In the genomic region with DNA sequence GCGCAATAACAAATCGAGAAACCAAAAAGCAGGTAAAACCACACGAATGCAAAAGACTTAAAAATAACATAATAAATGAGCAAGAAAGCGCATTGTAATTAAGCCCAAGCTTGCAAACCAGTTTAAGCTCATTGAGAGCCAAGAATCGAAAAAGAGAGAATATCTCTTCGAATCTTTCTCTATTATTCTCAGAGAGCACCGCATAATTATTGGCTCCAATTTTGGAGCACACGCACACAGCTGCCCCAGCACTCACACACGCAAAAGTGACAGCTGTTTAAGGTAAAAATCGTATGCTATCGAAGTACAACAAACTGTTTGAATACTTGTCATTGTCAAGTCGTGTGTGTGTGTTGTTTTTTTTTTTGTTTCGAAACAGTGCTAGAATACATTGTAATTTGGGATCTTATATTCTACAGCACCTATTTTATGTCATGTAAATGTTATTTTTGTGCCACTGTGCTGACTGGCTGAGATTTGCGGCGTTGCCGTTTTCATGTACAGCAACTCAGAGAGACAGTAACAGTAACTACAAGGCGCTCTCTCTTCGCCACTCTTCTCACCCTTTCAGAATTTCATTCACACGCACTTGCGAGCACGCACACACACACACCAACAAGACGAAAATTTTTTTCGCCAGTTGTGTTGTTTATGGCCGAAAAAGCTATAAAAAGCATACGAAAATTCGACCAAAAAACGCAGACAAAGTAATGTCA, we compare ENCODE assay signal across 3 fruit fly cellular contexts.
TF ChIP-seq lines count a peak whose summit lies in the region.

No protein-coding gene starts in this region.

TF ChIP-seq in whole organism, embryonic, 481 proteins besides CTCF, POLR2A, EP300 and RAD21 (continued from another document and continues in another):
- no peak for TF ChIP-seq CG31365 (tag; optimal IDR thresholded peaks at IDR 0.05; lab: Kevin White, UChicago)
- 0 out of 3 replicates have a peak, but pooled peaks have one; percentile 49 for TF ChIP-seq CG14050 (GFP tag; IDR thresholded peaks at IDR 0.05; lab: Robert Waterston, UW)
- TF ChIP-seq E2f2 (GFP tag; IDR thresholded peaks at IDR 0.05; lab: Robert Waterston, UW), result 0 out of 2 replicates have a peak, but pooled peaks have one; percentile 39
- peak; percentile 35 for TF ChIP-seq CG6813 (GFP tag; optimal IDR thresholded peaks at IDR 0.05; lab: Kevin White, UChicago)
- TF ChIP-seq seq (GFP tag; IDR thresholded peaks at IDR 0.05; lab: Robert Waterston, UW), result peak; percentile 66; the same call in 1 of the 2 replicates
- peak; percentile 16 for TF ChIP-seq dmrt11E (tag; optimal IDR thresholded peaks at IDR 0.05; lab: Kevin White, UChicago)
- TF ChIP-seq zfh1 (GFP tag; IDR thresholded peaks at IDR 0.05; lab: Robert Waterston, UW), result peak; percentile 80
- TF ChIP-seq ara (GFP tag; IDR thresholded peaks at IDR 0.05; lab: Robert Waterston, UW), result peak; percentile 50
- TF ChIP-seq CG11085 (GFP tag; IDR thresholded peaks at IDR 0.05; lab: Robert Waterston, UW), result no peak
- peak; percentile 74 for TF ChIP-seq CG18599 (GFP tag; optimal IDR thresholded peaks at IDR 0.05; lab: Kevin White, UChicago)
- peak; percentile 19 for TF ChIP-seq CG4854 (GFP tag; optimal IDR thresholded peaks at IDR 0.05; lab: Kevin White, UChicago)
- peak; percentile 55 for TF ChIP-seq Oli (tag; optimal IDR thresholded peaks at IDR 0.05; lab: Kevin White, UChicago)
- TF ChIP-seq Max (GFP tag; optimal IDR thresholded peaks at IDR 0.05; lab: Kevin White, UChicago), result peak; percentile 3
- TF ChIP-seq CG12744 (GFP tag; optimal IDR thresholded peaks at IDR 0.05; lab: Kevin White, UChicago), result peak; percentile 2
- TF ChIP-seq PHDP (tag; optimal IDR thresholded peaks at IDR 0.05; lab: Kevin White, UChicago), result peak; percentile 54
- TF ChIP-seq Nf-YA (GFP tag; IDR thresholded peaks at IDR 0.05; lab: Robert Waterston, UW), result 0 out of 2 replicates have a peak, but pooled peaks have one; percentile 49
- peak; percentile 16 for TF ChIP-seq ewg (GFP tag; optimal IDR thresholded peaks at IDR 0.05; lab: Kevin White, UChicago)
- TF ChIP-seq Dref (GFP tag; IDR thresholded peaks at IDR 0.05; lab: Robert Waterston, UW), result no peak
- TF ChIP-seq caup (GFP tag; optimal IDR thresholded peaks at IDR 0.05; lab: Kevin White, UChicago; ENCODE audit: severe bottlenecking), result peak; percentile 48
- peak; percentile 19 for TF ChIP-seq sug (tag; optimal IDR thresholded peaks at IDR 0.05; lab: Kevin White, UChicago)
- TF ChIP-seq stc (GFP tag; IDR thresholded peaks at IDR 0.05; lab: Robert Waterston, UW), result peak; percentile 72; the same call in 1 of the 2 replicates
- TF ChIP-seq tin (GFP tag; optimal IDR thresholded peaks at IDR 0.05; lab: Kevin White, UChicago), result peak; percentile 22
- peak; percentile 58 for TF ChIP-seq Ada2b (GFP tag; IDR thresholded peaks at IDR 0.05; lab: Robert Waterston, UW)
- TF ChIP-seq CG2202 (tag; optimal IDR thresholded peaks at IDR 0.05; lab: Kevin White, UChicago), result no peak
- peak; percentile 11 for TF ChIP-seq zfh2 (GFP tag; optimal IDR thresholded peaks at IDR 0.05; lab: Kevin White, UChicago)
- TF ChIP-seq Meics (GFP tag; optimal IDR thresholded peaks at IDR 0.05; lab: Kevin White, UChicago), result peak; percentile 50
- TF ChIP-seq CG15011 (GFP tag; optimal IDR thresholded peaks at IDR 0.05; lab: Kevin White, UChicago), result no peak
- no peak; the same call in 1 of the 2 replicates for TF ChIP-seq CG4360 (GFP tag; IDR thresholded peaks at IDR 0.05; lab: Robert Waterston, UW)
- peak; percentile 75 for TF ChIP-seq Atf6 (GFP tag; IDR thresholded peaks at IDR 0.05; lab: Robert Waterston, UW)
- TF ChIP-seq gem (tag; optimal IDR thresholded peaks at IDR 0.05; lab: Kevin White, UChicago), result peak; percentile 64
- peak; percentile 60 for TF ChIP-seq CG9727 (GFP tag; optimal IDR thresholded peaks at IDR 0.05; lab: Kevin White, UChicago)
- no peak for TF ChIP-seq grn (GFP tag; optimal IDR thresholded peaks at IDR 0.05; lab: Kevin White, UChicago)
- TF ChIP-seq yki (optimal IDR thresholded peaks at IDR 0.05; lab: Kevin White, UChicago), result peak; percentile 17
- TF ChIP-seq Elba2 (GFP tag; optimal IDR thresholded peaks at IDR 0.05; lab: Kevin White, UChicago), result no peak
- TF ChIP-seq Ravus (GFP tag; IDR thresholded peaks at IDR 0.05; lab: Robert Waterston, UW), result no peak
- peak; percentile 52; the same call in 1 of the 2 replicates for TF ChIP-seq MBD-R2 (GFP tag; IDR thresholded peaks at IDR 0.05; lab: Robert Waterston, UW)
- 0 out of 2 replicates have a peak, but pooled peaks have one; percentile 14 for TF ChIP-seq onecut (GFP tag; IDR thresholded peaks at IDR 0.05; lab: Robert Waterston, UW)
- TF ChIP-seq CG2712 (tag; optimal IDR thresholded peaks at IDR 0.05; lab: Kevin White, UChicago), result no peak
- peak; percentile 79 for TF ChIP-seq sens-2 (GFP tag; IDR thresholded peaks at IDR 0.05; lab: Robert Waterston, UW)

TF ChIP-seq in whole organism, prepupa, 60 proteins besides CTCF, POLR2A, EP300 and RAD21 (continued from another document):
- TF ChIP-seq topi (GFP tag; optimal IDR thresholded peaks at IDR 0.05; lab: Kevin White, UChicago) (peak; percentile 85), acj6 (GFP tag; optimal IDR thresholded peaks at IDR 0.05; lab: Kevin White, UChicago) (peak; percentile 78), Sox14 (GFP tag; optimal IDR thresholded peaks at IDR 0.05; lab: Kevin White, UChicago) (peak; percentile 89), Sox15 (GFP tag; optimal IDR thresholded peaks at IDR 0.05; lab: Kevin White, UChicago) (peak; percentile 64), CG16779 (tag; optimal IDR thresholded peaks at IDR 0.05; lab: Kevin White, UChicago) (peak; percentile 68), pdm3 (GFP tag; optimal IDR thresholded peaks at IDR 0.05; lab: Kevin White, UChicago) (peak; percentile 84), ss (GFP tag; optimal IDR thresholded peaks at IDR 0.05; lab: Kevin White, UChicago) (peak; percentile 22 to 43), dac (GFP tag; optimal IDR thresholded peaks at IDR 0.05; lab: Kevin White, UChicago) (peak; percentile 46), CG3032 (tag; optimal IDR thresholded peaks at IDR 0.05; lab: Kevin White, UChicago) (no peak), CG6792 (GFP tag; optimal IDR thresholded peaks at IDR 0.05; lab: Kevin White, UChicago) (peak; percentile 78), CG11294 (GFP tag; IDR thresholded peaks at IDR 0.05; lab: Robert Waterston, UW) (peak; percentile 69), fkh (GFP tag; optimal IDR thresholded peaks at IDR 0.05; lab: Kevin White, UChicago) (no peak), CG11762 (GFP tag; optimal IDR thresholded peaks at IDR 0.05; lab: Kevin White, UChicago; ENCODE audit: insufficient read depth) (peak; percentile 62), salr (GFP tag; optimal IDR thresholded peaks at IDR 0.05; lab: Kevin White, UChicago) (peak; percentile 33 to 75), CG1621 (tag; optimal IDR thresholded peaks at IDR 0.05; lab: Kevin White, UChicago) (peak; percentile 46), Hr4 (GFP tag; optimal IDR thresholded peaks at IDR 0.05; lab: Kevin White, UChicago) (peak; percentile 69), CG3919 (GFP tag; optimal IDR thresholded peaks at IDR 0.05; lab: Kevin White, UChicago) (peak; percentile 84), CG6808 (GFP tag; optimal IDR thresholded peaks at IDR 0.05; lab: Kevin White, UChicago) (peak; percentile 35), svp (GFP tag; lab: Kevin White, UChicago) (peak; percentile 91), Eip93F (GFP tag; optimal IDR thresholded peaks at IDR 0.05; lab: Kevin White, UChicago) (no peak), achi (GFP tag; optimal IDR thresholded peaks at IDR 0.05; lab: Kevin White, UChicago) (peak; percentile 87), Smox (GFP tag; optimal IDR thresholded peaks at IDR 0.05; lab: Kevin White, UChicago) (peak; percentile 82), esn (GFP tag; optimal IDR thresholded peaks at IDR 0.05; lab: Kevin White, UChicago) (peak; percentile 88), Gug (GFP tag; IDR thresholded peaks at IDR 0.05; lab: Robert Waterston, UW) (peak; percentile 61), dsx (GFP tag; optimal IDR thresholded peaks at IDR 0.05; lab: Kevin White, UChicago; ENCODE audit: poor library complexity, severe bottlenecking) (peak; percentile 76), Hr39 (GFP tag; optimal IDR thresholded peaks at IDR 0.05; lab: Kevin White, UChicago) (peak; percentile 85), eg (GFP tag; IDR thresholded peaks at IDR 0.05; lab: Robert Waterston, UW) (peak; percentile 82), CG10631 (GFP tag; optimal IDR thresholded peaks at IDR 0.05; lab: Kevin White, UChicago) (peak; percentile 78), Met (GFP tag; optimal IDR thresholded peaks at IDR 0.05; lab: Kevin White, UChicago) (peak; percentile 88), Eip78C (GFP tag; lab: Kevin White, UChicago) (peak; percentile 95), vri (GFP tag; optimal IDR thresholded peaks at IDR 0.05; lab: Kevin White, UChicago) (peak; percentile 78), CG10669 (GFP tag; optimal IDR thresholded peaks at IDR 0.05; lab: Kevin White, UChicago) (peak; percentile 60), CG32006 (GFP tag; optimal IDR thresholded peaks at IDR 0.05; lab: Kevin White, UChicago) (peak; percentile 73), CG11902 (GFP tag; optimal IDR thresholded peaks at IDR 0.05; lab: Kevin White, UChicago) (peak; percentile 62), lz (GFP tag; optimal IDR thresholded peaks at IDR 0.05; lab: Kevin White, UChicago) (peak; percentile 86), CG6854 (GFP tag; optimal IDR thresholded peaks at IDR 0.05; lab: Kevin White, UChicago) (no peak), CG31627 (GFP tag; optimal IDR thresholded peaks at IDR 0.05; lab: Kevin White, UChicago) (peak; percentile 80), CG8119 (GFP tag; IDR thresholded peaks at IDR 0.05; lab: Robert Waterston, UW) (peak; percentile 82; the same call in 2 of the 3 replicates), Lpt (GFP tag; optimal IDR thresholded peaks at IDR 0.05; lab: Kevin White, UChicago) (peak; percentile 68), CG9139 (GFP tag; optimal IDR thresholded peaks at IDR 0.05; lab: Kevin White, UChicago) (peak; percentile 26)

TF ChIP-seq in whole organism, wandering third instar larva, 38 proteins besides CTCF, POLR2A, EP300 and RAD21 (continued from another document):
- TF ChIP-seq h (GFP tag; optimal IDR thresholded peaks at IDR 0.05; lab: Kevin White, UChicago) (peak; percentile 87), usp (GFP tag; optimal IDR thresholded peaks at IDR 0.05; lab: Kevin White, UChicago) (no peak), CG9705 (GFP tag; optimal IDR thresholded peaks at IDR 0.05; lab: Kevin White, UChicago) (no peak), Hr83 (GFP tag; optimal IDR thresholded peaks at IDR 0.05; lab: Kevin White, UChicago; ENCODE audit: poor library complexity, severe bottlenecking) (no peak), br (GFP tag; optimal IDR thresholded peaks at IDR 0.05; lab: Kevin White, UChicago) (peak; percentile 83), CrebA (GFP tag; optimal IDR thresholded peaks at IDR 0.05; lab: Kevin White, UChicago; ENCODE audit: borderline replicate concordance) (peak; percentile 52), woc (GFP tag; optimal IDR thresholded peaks at IDR 0.05; lab: Kevin White, UChicago) (peak; percentile 74), sage (GFP tag; optimal IDR thresholded peaks at IDR 0.05; lab: Kevin White, UChicago) (peak; percentile 68), CG32264 (GFP tag; optimal IDR thresholded peaks at IDR 0.05; lab: Kevin White, UChicago) (peak; percentile 66), Jra (GFP tag; optimal IDR thresholded peaks at IDR 0.05; lab: Kevin White, UChicago) (peak; percentile 52), N (GFP tag; optimal IDR thresholded peaks at IDR 0.05; lab: Kevin White, UChicago) (no peak), Rel (GFP tag; optimal IDR thresholded peaks at IDR 0.05; lab: Kevin White, UChicago) (no peak), Rel (tag; optimal IDR thresholded peaks at IDR 0.05; lab: Kevin White, UChicago) (peak; percentile 12), fru (GFP tag; optimal IDR thresholded peaks at IDR 0.05; lab: Kevin White, UChicago) (peak; percentile 96), Hnf4 (GFP tag; optimal IDR thresholded peaks at IDR 0.05; lab: Kevin White, UChicago) (peak; percentile 70), Hr78 (GFP tag; optimal IDR thresholded peaks at IDR 0.05; lab: Kevin White, UChicago) (no peak)
